Worm (Caenorhabditis elegans): ENCODE results near the gene F49H6.5.

- TF ChIP-seq ztf-25 (GFP tag; IDR thresholded peaks at IDR 0.05) (no peak), hrde-1 (tag; optimal IDR thresholded peaks at IDR 0.05; ENCODE audit: borderline replicate concordance) (no peak), mel-28 (tag; optimal IDR thresholded peaks at IDR 0.05; ENCODE audit: borderline replicate concordance) (no peak), let-526 (GFP tag; IDR thresholded peaks at IDR 0.05) (no peak), B0261.1 (tag; optimal IDR thresholded peaks at IDR 0.05) (no peak)
Measured at ce11 chrV:17059987-17060386, 36.9 kb downstream of the F49H6.5 start, which contains the start of gene sri-66.

All from whole organism, young adult.